Worm (Caenorhabditis elegans) whole organism, young adult: ENCODE measurements around the gene sdha-1.
"Not testable (repeated sequence)": the region's sequence is repeated elsewhere in the genome, so short reads cannot be mapped to it uniquely, and the experiment has no call there.

ENCODE experiments used
- attf-3 ChIP-seq: fragments of 200-800 bp; sonication (Bioruptor generic); conservative IDR thresholded peaks from 2 replicates; pipeline ENCODE4 v1.3.6; 2022; ENCODE audit warnings: missing genetic modification reagents, missing genetic modification characterization, missing compliant biosample characterization
- nhr-120 ChIP-seq: fragments of 200-800 bp; sonication (Bioruptor generic); IDR thresholded peaks from 2 replicates; pipeline ENCODE4 v1.3.6; 2022; ENCODE audit warnings: missing genetic modification characterization, missing compliant biosample characterization

DNA sequence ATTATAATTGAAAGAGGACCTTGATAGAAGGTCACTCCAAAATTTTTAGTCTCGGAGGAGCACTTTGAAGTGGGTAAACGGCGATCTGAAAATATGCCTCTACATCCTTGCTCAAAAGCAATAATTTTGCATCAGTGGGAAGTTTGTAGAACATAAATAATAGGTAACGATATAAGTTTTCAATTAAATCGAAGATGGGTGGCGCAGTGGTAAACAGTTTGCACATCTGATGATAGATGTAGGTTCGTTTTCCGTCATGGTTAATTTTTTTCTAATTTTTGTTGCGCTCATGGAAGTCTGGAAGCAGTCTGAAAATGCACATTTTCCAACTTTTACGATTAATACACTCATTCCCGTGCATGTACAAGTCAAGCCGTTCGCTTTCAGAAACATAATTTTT, 32.0 kb upstream of the sdha-1 start:
- not testable (repeated sequence) for TF ChIP-seq nhr-120; attf-3 (GFP tag; lab: Robert Waterston, UW)
